Worm (Caenorhabditis elegans): ENCODE measurements around the gene cank-26.

The cank-26 gene

DNA sequence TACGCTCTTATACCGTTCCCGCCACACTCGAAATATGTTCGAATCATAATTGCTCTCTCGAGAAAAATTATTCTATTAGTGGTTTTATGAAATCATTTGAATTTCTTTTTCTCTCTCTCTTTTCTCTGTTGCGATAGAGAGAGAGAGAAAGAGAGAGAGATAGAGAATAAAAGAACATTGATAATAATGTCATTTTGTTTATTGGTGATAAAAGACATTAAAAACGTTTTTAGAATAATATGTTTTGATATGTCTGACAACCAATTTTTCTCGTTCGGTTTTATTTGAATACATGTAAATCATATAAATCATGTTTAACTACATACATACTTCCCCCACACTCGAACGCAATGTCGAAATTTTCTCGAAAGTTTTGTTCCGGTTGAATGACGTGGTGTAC is 21.9 kb downstream of the cank-26 start:
- TF ChIP-seq nhr-77 (tag; optimal IDR thresholded peaks at IDR 0.05) (no peak), elt-2 (tag; optimal IDR thresholded peaks at IDR 0.05) (peak; percentile 19), lsy-2 (tag; optimal IDR thresholded peaks at IDR 0.05) (peak in 1 of 2 experiments; percentile 6), nhr-71 (tag; optimal IDR thresholded peaks at IDR 0.05) (peak; percentile 10), nhr-85 (tag) (peak; percentile 66)

DNA sequence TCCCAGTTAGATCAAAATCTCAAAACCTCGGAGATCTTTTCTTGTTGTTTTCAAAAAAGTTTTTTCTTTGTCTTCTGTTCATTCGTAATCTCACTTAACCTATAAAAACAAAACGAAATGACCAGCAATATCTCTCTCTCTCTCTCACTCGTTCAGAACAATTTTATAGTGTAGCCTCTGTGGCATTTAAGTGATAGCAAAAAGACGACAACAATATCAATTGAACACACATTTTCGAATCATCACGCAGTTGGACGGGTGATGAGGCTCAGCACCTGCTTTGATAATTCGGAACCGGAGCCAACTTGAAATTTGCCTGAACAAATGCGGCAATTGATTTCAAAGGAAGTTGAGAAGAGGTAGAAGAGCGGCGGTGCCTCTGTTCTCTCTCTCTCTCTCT is 22.5 kb downstream of the cank-26 start:
- TF ChIP-seq nhr-19 (GFP tag; conservative IDR thresholded peaks at IDR 0.05) (no peak), elt-3 (tag; optimal IDR thresholded peaks at IDR 0.05) (peak in 1 of 6 experiments; percentile 13), xbp-1 (tag; optimal IDR thresholded peaks at IDR 0.05) (no peak)

DNA sequence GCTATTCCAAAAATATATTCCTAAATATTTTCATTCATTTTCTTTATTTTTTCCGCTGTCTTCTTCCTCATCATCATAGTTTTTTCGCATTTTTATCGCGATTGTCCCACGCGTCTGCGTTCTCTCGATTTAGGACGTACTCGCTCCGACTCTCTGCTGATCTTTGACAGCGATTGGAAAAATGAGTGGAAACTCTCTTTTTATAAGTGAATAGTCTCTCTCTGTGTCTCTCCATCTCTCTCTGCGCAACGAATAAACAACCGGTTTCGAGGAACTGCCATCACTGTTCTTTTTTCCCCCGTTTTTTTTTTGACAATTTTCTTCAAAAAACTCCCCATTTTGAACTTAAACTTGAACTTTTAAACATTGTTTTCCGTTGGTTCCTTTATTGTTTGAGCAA is 23.5 kb downstream of the cank-26 start:
- no peak for TF ChIP-seq nhr-76 (tag; optimal IDR thresholded peaks at IDR 0.05)
- no peak for TF ChIP-seq unc-98 (GFP tag; IDR thresholded peaks at IDR 0.05)
- TF ChIP-seq grh-1 (GFP tag; IDR thresholded peaks at IDR 0.05), result peak; percentile 90
- TF ChIP-seq sptf-1 (tag; optimal IDR thresholded peaks at IDR 0.05), result no peak
- TF ChIP-seq nhr-20 (tag; optimal IDR thresholded peaks at IDR 0.05), result peak; percentile 59
- no peak for TF ChIP-seq mdl-1 (tag; optimal IDR thresholded peaks at IDR 0.05)
- TF ChIP-seq dpl-1 (GFP tag; optimal IDR thresholded peaks at IDR 0.05), result peak in 1 of 3 experiments; percentile 19
- no peak for TF ChIP-seq egl-13 (tag; optimal IDR thresholded peaks at IDR 0.05)
- TF ChIP-seq jun-1 (tag; optimal IDR thresholded peaks at IDR 0.05), result peak; percentile 18
- TF ChIP-seq nhr-85 (tag), result peak; percentile 88
- peak; percentile 39 for TF ChIP-seq nhr-71 (tag; optimal IDR thresholded peaks at IDR 0.05)
- peak; percentile 89 for TF ChIP-seq blmp-1 (tag; optimal IDR thresholded peaks at IDR 0.05)
- peak; percentile 20 for TF ChIP-seq fos-1 (tag; optimal IDR thresholded peaks at IDR 0.05)
- TF ChIP-seq nhr-77 (tag; optimal IDR thresholded peaks at IDR 0.05), result peak; percentile 6
- peak in 1 of 2 experiments; percentile 47 for TF ChIP-seq lsy-2 (tag; optimal IDR thresholded peaks at IDR 0.05)
- TF ChIP-seq lin-14 (GFP tag; optimal IDR thresholded peaks at IDR 0.05), result peak; percentile 85
- TF ChIP-seq tbx-2 (tag; optimal IDR thresholded peaks at IDR 0.05), result peak; percentile 33
- TF ChIP-seq snu-23 (GFP tag; optimal IDR thresholded peaks at IDR 0.05), result peak; percentile 51
- peak in 2 of 6 experiments; percentile 29 to 42 for TF ChIP-seq elt-3 (tag; optimal IDR thresholded peaks at IDR 0.05)
- peak in 1 of 2 experiments; percentile 42 for TF ChIP-seq lin-35 (GFP tag; optimal IDR thresholded peaks at IDR 0.05)
- TF ChIP-seq swsn-7 (tag; optimal IDR thresholded peaks at IDR 0.05), result peak; percentile 1
- peak; percentile 10 for TF ChIP-seq rnt-1 (tag; optimal IDR thresholded peaks at IDR 0.05)
- TF ChIP-seq efl-1 (optimal IDR thresholded peaks at IDR 0.05), result peak in 1 of 2 experiments; percentile 28
- peak in 1 of 2 experiments; percentile 65 for TF ChIP-seq efl-1 (GFP tag; optimal IDR thresholded peaks at IDR 0.05 in 1 of 2)
- TF ChIP-seq mep-1 (tag; optimal IDR thresholded peaks at IDR 0.05), result peak; percentile 30
- TF ChIP-seq unc-86 (tag; optimal IDR thresholded peaks at IDR 0.05), result no peak
- no peak for TF ChIP-seq ceh-82 (tag; optimal IDR thresholded peaks at IDR 0.05)

DNA sequence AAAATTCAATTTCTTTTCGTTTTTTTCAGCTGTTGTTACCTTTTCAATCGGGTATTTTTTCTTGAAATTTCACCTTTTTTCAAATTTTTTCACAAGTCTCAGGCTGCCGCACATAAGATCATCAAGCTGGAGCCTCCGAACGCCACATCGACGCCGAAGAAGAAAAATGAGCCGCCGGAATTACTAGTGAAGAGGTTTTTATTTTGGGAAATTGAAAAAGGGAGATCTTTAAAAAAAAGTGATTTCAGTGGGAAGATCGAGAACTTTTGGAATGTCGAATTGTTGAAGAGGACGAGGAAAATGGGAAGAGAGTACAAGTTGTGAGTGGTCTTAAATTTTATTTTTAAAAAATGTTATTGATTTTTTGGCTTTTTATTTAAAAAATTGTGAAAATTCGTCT is 24.8 kb downstream of the cank-26 start, which contains the start of gene sea-2:
Gene sea-2, plus strand, starts transcription at position 301 of the 400 bp plus-strand sequence.
- TF ChIP-seq unc-130 (tag; optimal IDR thresholded peaks at IDR 0.05) (no peak), aha-1 (tag; optimal IDR thresholded peaks at IDR 0.05) (no peak), zag-1 (tag; optimal IDR thresholded peaks at IDR 0.05) (no peak), mep-1 (tag; optimal IDR thresholded peaks at IDR 0.05) (no peak)

DNA sequence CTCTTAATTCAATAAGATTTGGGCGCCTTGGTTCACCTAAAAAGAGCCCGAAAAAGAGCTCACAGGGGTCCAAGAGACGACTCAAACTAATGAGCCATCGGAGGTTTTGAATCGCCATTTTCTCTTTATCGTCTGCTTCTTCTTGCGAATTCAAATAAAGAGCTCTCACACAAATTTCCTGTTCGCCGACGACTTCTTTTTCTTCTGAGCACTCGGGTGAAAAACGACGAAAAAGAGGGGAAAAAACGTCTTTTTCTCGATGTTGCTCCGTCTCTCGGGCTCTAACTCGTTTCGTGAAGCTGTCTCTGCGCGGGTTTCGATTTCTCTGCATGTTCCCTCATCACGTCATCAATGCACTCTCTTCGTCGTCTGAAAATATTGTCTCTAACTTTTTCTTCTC is 26.4 kb downstream of the cank-26 start:
- TF ChIP-seq hpl-2 (GFP tag; optimal IDR thresholded peaks at IDR 0.05) (no peak), lin-14 (GFP tag; optimal IDR thresholded peaks at IDR 0.05) (peak; percentile 66), C34B4.2 (tag; optimal IDR thresholded peaks at IDR 0.05) (no peak), elt-2 (tag; optimal IDR thresholded peaks at IDR 0.05) (no peak), nhr-19 (GFP tag; conservative IDR thresholded peaks at IDR 0.05) (no peak), fkh-10 (GFP tag; optimal IDR thresholded peaks at IDR 0.05) (peak; percentile 47), isw-1 (GFP tag; IDR thresholded peaks at IDR 0.05) (no peak), lsy-2 (tag; optimal IDR thresholded peaks at IDR 0.05) (peak in 1 of 2 experiments; percentile 12), lin-15B (tag; optimal IDR thresholded peaks at IDR 0.05) (no peak), ceh-8 (GFP tag; optimal IDR thresholded peaks at IDR 0.05) (no peak), nhr-12 (tag; optimal IDR thresholded peaks at IDR 0.05) (no peak)
